Fruit fly (Drosophila melanogaster): Measurements from ENCODE around the gene CG43391.

CG43391 gene

DNA sequence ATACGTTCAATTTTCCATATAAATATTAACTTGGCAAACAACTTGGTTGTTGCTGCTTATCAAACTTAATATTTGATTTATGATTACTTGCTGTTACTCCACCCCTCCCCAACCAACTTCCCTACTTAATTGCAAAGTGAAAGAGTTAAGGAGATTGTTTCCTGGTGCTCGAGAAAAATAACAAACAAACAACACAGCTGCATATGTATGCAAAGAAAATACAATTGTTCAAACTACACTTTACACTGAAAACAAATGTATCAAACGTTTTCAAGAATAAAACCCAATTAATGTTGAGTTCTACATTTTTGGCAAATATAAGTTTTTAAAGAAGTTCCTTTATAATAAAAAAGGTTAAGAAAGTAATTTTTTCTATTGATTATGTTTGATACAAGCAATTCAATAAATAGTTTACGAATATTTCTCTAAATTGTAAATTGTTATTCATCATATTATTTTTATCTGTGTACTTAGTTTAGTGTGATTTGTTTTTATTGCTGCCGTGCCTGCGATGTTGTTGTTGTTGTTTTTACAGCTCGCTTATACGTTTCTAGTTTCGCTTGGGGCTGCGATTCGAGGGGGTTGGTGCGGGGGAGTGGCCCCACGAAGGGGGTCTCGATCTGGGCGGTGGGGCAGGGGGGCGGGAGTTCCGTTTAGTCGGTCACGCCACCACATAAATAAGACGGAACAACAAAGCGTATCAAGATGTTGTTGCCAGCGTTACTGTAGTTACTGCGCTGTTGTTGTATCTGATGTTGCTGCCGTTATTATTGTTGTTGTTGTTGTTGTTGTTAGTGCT, 25.0 kb downstream of the CG43391 start (continued):
- peak; percentile 54 for TF ChIP-seq twi (tag; optimal IDR thresholded peaks at IDR 0.05)
- TF ChIP-seq CG10267 (tag; optimal IDR thresholded peaks at IDR 0.05): peak; percentile 79
- TF ChIP-seq zen (tag; optimal IDR thresholded peaks at IDR 0.05): peak; percentile 57
- TF ChIP-seq BEAF-32 (GFP tag; optimal IDR thresholded peaks at IDR 0.05): no peak
- peak; percentile 31 for TF ChIP-seq CG31365 (tag; optimal IDR thresholded peaks at IDR 0.05)
- no peak for TF ChIP-seq CG17912 (GFP tag; optimal IDR thresholded peaks at IDR 0.05)
- TF ChIP-seq CG32767 (GFP tag; IDR thresholded peaks at IDR 0.05): peak; percentile 25; the same call in 1 of the 2 replicates
- TF ChIP-seq Side (GFP tag; optimal IDR thresholded peaks at IDR 0.05): peak; percentile 20
- TF ChIP-seq CG8359 (GFP tag; optimal IDR thresholded peaks at IDR 0.05; ENCODE audit: borderline replicate concordance): no peak
- TF ChIP-seq tio (GFP tag; optimal IDR thresholded peaks at IDR 0.05): peak; percentile 67
- TF ChIP-seq gsb-n (tag; optimal IDR thresholded peaks at IDR 0.05): peak; percentile 65
- TF ChIP-seq toy (GFP tag; IDR thresholded peaks at IDR 0.05): no peak
- TF ChIP-seq fd3F (GFP tag; optimal IDR thresholded peaks at IDR 0.05): peak; percentile 39
- peak; percentile 10 for TF ChIP-seq shn (GFP tag; optimal IDR thresholded peaks at IDR 0.05)
- no peak for TF ChIP-seq CG42726 (GFP tag; IDR thresholded peaks at IDR 0.05; ENCODE audit: partially characterized antibody)
- peak; percentile 82 for TF ChIP-seq CG15269 (tag; optimal IDR thresholded peaks at IDR 0.05)
- TF ChIP-seq Myb (GFP tag; optimal IDR thresholded peaks at IDR 0.05): no peak
- no peak for TF ChIP-seq C15 (GFP tag; IDR thresholded peaks at IDR 0.05)
- TF ChIP-seq dati (GFP tag; IDR thresholded peaks at IDR 0.05): no peak
- TF ChIP-seq CG2199 (GFP tag; IDR thresholded peaks at IDR 0.05): no peak
- TF ChIP-seq Lim3 (GFP tag; IDR thresholded peaks at IDR 0.05): no peak; the same call in 1 of the 2 replicates
- no peak for TF ChIP-seq CG2889 (GFP tag; IDR thresholded peaks at IDR 0.05)
- TF ChIP-seq nmo (GFP tag; optimal IDR thresholded peaks at IDR 0.05): peak; percentile 85
- TF ChIP-seq CG4707 (GFP tag; optimal IDR thresholded peaks at IDR 0.05): peak; percentile 30
- TF ChIP-seq danr (GFP tag; IDR thresholded peaks at IDR 0.05): no peak
- peak in 1 of 2 experiments; percentile 34 for TF ChIP-seq Hr78 (GFP tag; optimal IDR thresholded peaks at IDR 0.05)
- TF ChIP-seq lmd (GFP tag; IDR thresholded peaks at IDR 0.05): peak; percentile 66
- TF ChIP-seq CG6683 (GFP tag; optimal IDR thresholded peaks at IDR 0.05): peak; percentile 45
- no peak; the same call in 1 of the 2 replicates for TF ChIP-seq Adf1 (GFP tag; IDR thresholded peaks at IDR 0.05)
- TF ChIP-seq CG10366 (GFP tag; IDR thresholded peaks at IDR 0.05): no peak; the same call in 1 of the 2 replicates
- peak; percentile 76 for TF ChIP-seq Bteb2 (GFP tag; optimal IDR thresholded peaks at IDR 0.05)
- TF ChIP-seq Ssrp (tag; optimal IDR thresholded peaks at IDR 0.05): peak; percentile 75
- peak; percentile 83 for TF ChIP-seq Ptx1 (GFP tag; IDR thresholded peaks at IDR 0.05)
- peak; percentile 55; the same call in 1 of the 2 replicates for TF ChIP-seq CG14667 (GFP tag; IDR thresholded peaks at IDR 0.05)
- TF ChIP-seq CG10147 (GFP tag; optimal IDR thresholded peaks at IDR 0.05): peak; percentile 84
- peak; percentile 20 for TF ChIP-seq fd64A (GFP tag; optimal IDR thresholded peaks at IDR 0.05)
- peak; percentile 25 for TF ChIP-seq slp2 (GFP tag; optimal IDR thresholded peaks at IDR 0.05)
- TF ChIP-seq mam (GFP tag; optimal IDR thresholded peaks at IDR 0.05): peak; percentile 44
- TF ChIP-seq CG13894 (tag; optimal IDR thresholded peaks at IDR 0.05): peak; percentile 59
- TF ChIP-seq al (GFP tag; IDR thresholded peaks at IDR 0.05): no peak
- no peak for TF ChIP-seq Ravus (GFP tag; IDR thresholded peaks at IDR 0.05)
- TF ChIP-seq CG11247 (GFP tag; IDR thresholded peaks at IDR 0.05): no peak
- TF ChIP-seq ro (GFP tag; IDR thresholded peaks at IDR 0.05): peak; percentile 31; the same call in 1 of the 2 replicates
- TF ChIP-seq CG7987 (GFP tag; optimal IDR thresholded peaks at IDR 0.05): peak; percentile 7
- TF ChIP-seq NK7.1 (GFP tag; optimal IDR thresholded peaks at IDR 0.05): no peak
- peak; percentile 35 for TF ChIP-seq CG1792 (GFP tag; optimal IDR thresholded peaks at IDR 0.05)
- peak; percentile 65 for TF ChIP-seq CG15696 (tag; optimal IDR thresholded peaks at IDR 0.05)
- peak; percentile 52; the same call in 1 of the 2 replicates for TF ChIP-seq Drgx (GFP tag; IDR thresholded peaks at IDR 0.05)
